Worm (Caenorhabditis elegans): ENCODE results near the gene srv-22.

srv-22 gene

ce11 chrIV:5873825-5874224, 5.9 kb downstream of the srv-22 start, which contains the start of gene srv-19 (continued):
- TF ChIP-seq php-3 (GFP tag; IDR thresholded peaks at IDR 0.05), result no peak
- TF ChIP-seq dmd-8 (GFP tag; IDR thresholded peaks at IDR 0.05), result no peak
- no peak for TF ChIP-seq lim-7 (GFP tag; IDR thresholded peaks at IDR 0.05)

DNA sequence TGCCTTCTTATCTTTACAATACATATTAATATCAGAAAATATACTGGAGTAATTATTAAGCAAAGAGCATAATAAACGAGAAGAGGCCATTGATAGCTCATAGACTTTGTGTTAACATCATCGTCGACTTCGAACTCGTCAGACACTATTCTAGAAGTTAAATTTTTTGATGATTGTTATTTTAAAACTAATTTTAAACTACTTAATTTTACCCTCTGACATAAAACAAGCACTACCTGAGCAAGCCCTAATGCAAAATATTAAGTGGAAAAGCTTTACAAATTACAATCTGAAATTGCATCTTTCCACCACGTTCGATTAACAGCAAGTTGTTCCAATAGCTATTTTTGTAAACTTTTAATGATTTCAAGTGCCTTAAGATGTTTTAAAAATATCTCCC, 9.7 kb downstream of the srv-22 start, which contains the start of gene srv-17:
srv-17 (minus strand) TSS at position 101 of the 400 bp plus-strand sequence.
- TF ChIP-seq Y48G9A.11 (GFP tag; IDR thresholded peaks at IDR 0.05) (no peak), unc-39 (tag; optimal IDR thresholded peaks at IDR 0.05) (no peak), ceh-20 (GFP tag; IDR thresholded peaks at IDR 0.05) (no peak), lsy-2 (tag; optimal IDR thresholded peaks at IDR 0.05) (no peak), aly-2 (tag; optimal IDR thresholded peaks at IDR 0.05) (no peak), nhr-76 (tag; optimal IDR thresholded peaks at IDR 0.05) (no peak), lin-38 (GFP tag; IDR thresholded peaks at IDR 0.05) (no peak), daf-12 (tag; optimal IDR thresholded peaks at IDR 0.05) (no peak), attf-4 (tag; optimal IDR thresholded peaks at IDR 0.05) (no peak), sdz-12 (GFP tag; optimal IDR thresholded peaks at IDR 0.05) (no peak), zag-1 (tag; optimal IDR thresholded peaks at IDR 0.05) (no peak)

DNA sequence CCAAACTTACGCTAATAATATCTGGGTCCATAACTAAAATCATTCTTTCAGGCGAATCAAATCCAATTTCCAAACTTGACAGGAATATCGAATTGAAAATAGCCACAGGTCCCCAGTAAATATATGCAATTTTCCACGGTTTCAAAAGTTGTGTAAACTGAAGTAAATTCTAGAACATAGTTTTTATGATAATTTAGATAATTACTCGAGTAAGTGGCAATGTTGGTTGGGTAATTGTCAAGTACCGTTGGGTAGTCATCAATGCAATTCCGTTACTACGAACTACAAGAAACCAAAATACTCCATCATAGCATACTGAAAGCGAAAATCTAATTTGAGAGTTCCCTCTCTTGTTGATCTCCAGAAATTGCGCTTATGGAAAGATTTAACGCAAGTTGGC, 10.4 kb downstream of the srv-22 start:
- peak in 1 of 2 experiments; percentile 53 for TF ChIP-seq unc-62 (GFP tag; optimal IDR thresholded peaks at IDR 0.05 in 1 of 2)
- TF ChIP-seq unc-62 (tag; optimal IDR thresholded peaks at IDR 0.05), result no peak
- no peak for TF ChIP-seq vab-7 (GFP tag; IDR thresholded peaks at IDR 0.05)
- no peak for TF ChIP-seq F37D6.2 (tag; optimal IDR thresholded peaks at IDR 0.05)
- TF ChIP-seq mep-1 (tag; optimal IDR thresholded peaks at IDR 0.05), result no peak
- no peak for TF ChIP-seq nhr-41 (GFP tag; IDR thresholded peaks at IDR 0.05)
- no peak for TF ChIP-seq lin-38 (GFP tag; IDR thresholded peaks at IDR 0.05)
- TF ChIP-seq dmd-6 (GFP tag; IDR thresholded peaks at IDR 0.05), result no peak

- TF ChIP-seq aha-1 (tag) (peak; percentile 25), Y75B8A.6 (GFP tag; IDR thresholded peaks at IDR 0.05) (no peak), daf-8 (GFP tag; IDR thresholded peaks at IDR 0.05) (no peak), unc-130 (GFP tag; optimal IDR thresholded peaks at IDR 0.05) (no peak)
Observed at ce11 chrIV:5867189-5867588, 12.6 kb downstream of the srv-22 start, which contains the start of gene C06E7.88. TSS of gene C06E7.88 (minus strand) at chrIV:5867289.

DNA sequence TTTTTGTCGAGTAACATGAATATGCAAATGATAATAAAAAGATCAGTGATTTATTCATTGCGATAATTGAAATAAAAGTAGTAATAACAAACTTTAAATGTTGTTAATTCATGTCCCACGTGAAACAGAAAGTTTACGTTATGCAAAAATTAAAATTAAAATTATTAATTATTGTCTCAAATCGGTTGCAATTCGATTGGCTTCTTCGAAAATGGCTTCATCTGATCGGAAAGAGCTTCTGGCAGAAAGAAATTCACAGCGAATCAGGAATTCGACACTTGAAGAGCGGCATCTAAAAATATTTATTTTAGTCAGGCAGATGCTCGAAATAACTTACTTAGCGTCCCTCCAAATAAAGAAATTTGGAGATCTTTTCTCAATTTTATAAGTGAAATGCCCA, 13.9 kb downstream of the srv-22 start, which contains the start of gene spe-27:
spe-27 (minus strand) TSS at position 101 of the 400 bp plus-strand sequence.
- TF ChIP-seq F26F4.8 (GFP tag; conservative IDR thresholded peaks at IDR 0.05) (no peak), ceh-62 (tag; optimal IDR thresholded peaks at IDR 0.05) (no peak), daf-12 (tag; optimal IDR thresholded peaks at IDR 0.05) (no peak), saeg-2 (GFP tag; IDR thresholded peaks at IDR 0.05) (no peak), mes-2 (tag; optimal IDR thresholded peaks at IDR 0.05; ENCODE audit: poor library complexity, severe bottlenecking) (no peak), php-3 (GFP tag; IDR thresholded peaks at IDR 0.05) (no peak), gei-8 (GFP tag; optimal IDR thresholded peaks at IDR 0.05) (no peak), nhr-42 (GFP tag; IDR thresholded peaks at IDR 0.05) (no peak), T26A8.4 (GFP tag; IDR thresholded peaks at IDR 0.05) (no peak), T20F7.1 (GFP tag; optimal IDR thresholded peaks at IDR 0.05) (no peak), F37D6.2 (tag; optimal IDR thresholded peaks at IDR 0.05) (no peak), nhr-10 (tag; optimal IDR thresholded peaks at IDR 0.05) (no peak), duxl-1 (tag; optimal IDR thresholded peaks at IDR 0.05; ENCODE audit: poor library complexity) (no peak), sdz-12 (GFP tag; optimal IDR thresholded peaks at IDR 0.05) (no peak), madf-9 (GFP tag; conservative IDR thresholded peaks at IDR 0.05) (no peak), mep-1 (tag; optimal IDR thresholded peaks at IDR 0.05) (no peak), zag-1 (tag; optimal IDR thresholded peaks at IDR 0.05) (no peak), dmd-8 (GFP tag; IDR thresholded peaks at IDR 0.05) (no peak), dmd-6 (GFP tag; IDR thresholded peaks at IDR 0.05) (no peak)

Data from whole organism, L4 larva.